Fruit fly (Drosophila melanogaster): Measurements from ENCODE around the gene CG31211.

DNA sequence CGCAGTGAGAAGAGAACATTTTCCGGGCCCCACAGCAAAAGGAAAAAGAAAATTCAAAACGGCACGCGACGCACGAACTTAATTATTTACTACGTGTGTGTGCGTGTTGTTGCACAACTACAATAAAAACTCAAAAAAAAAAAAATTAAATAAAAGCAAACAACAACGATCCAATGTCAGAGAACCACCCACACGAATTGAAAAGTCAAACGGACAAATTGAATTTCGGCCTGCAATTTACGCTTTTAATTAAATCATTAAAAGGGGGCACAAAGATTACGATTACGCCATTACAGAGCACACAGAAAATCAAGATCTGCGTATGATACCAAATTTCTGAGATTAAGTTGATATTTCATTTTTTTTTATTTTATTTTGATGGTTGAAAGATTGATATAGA lies 1.5 kb upstream of the CG31211 start:
- no peak for TF ChIP-seq Dfd (GFP tag; optimal IDR thresholded peaks at IDR 0.05)
- no peak for TF ChIP-seq HLH106 (tag; optimal IDR thresholded peaks at IDR 0.05)
- TF ChIP-seq sv (GFP tag; optimal IDR thresholded peaks at IDR 0.05): no peak
- no peak for TF ChIP-seq Dif (GFP tag; optimal IDR thresholded peaks at IDR 0.05; ENCODE audit: partially characterized antibody)
- TF ChIP-seq usp (GFP tag; optimal IDR thresholded peaks at IDR 0.05): no peak

Data from whole organism, wandering third instar larva.